Fruit fly (Drosophila melanogaster) whole organism, prepupa: ENCODE measurements around the gene cas.
A peak's percentile ranks its signal among the peaks of the same experiment; 100 is the strongest.

Source experiments
- CG10631 ChIP-seq: fragments of 200-800 bp; sonication (Bioruptor generic); optimal IDR thresholded peaks from 2 replicates; lab custom pipeline; 2016; ENCODE audit warnings: missing biosample characterization, missing genetic modification characterization
- CG10669 ChIP-seq: fragments of 200-800 bp; sonication (Bioruptor generic); optimal IDR thresholded peaks from 3 replicates; lab custom pipeline; 2018; ENCODE audit warnings: missing biosample characterization, mild to moderate bottlenecking, missing genetic modification characterization, moderate library complexity
- CG11902 ChIP-seq: fragments of 200-800 bp; sonication (Bioruptor generic); optimal IDR thresholded peaks from 3 replicates; lab custom pipeline; 2016; ENCODE audit warnings: missing biosample characterization, missing genetic modification characterization
- CG1621 ChIP-seq: fragments of 200-800 bp; sonication (Bioruptor generic); optimal IDR thresholded peaks from 3 replicates; lab custom pipeline; 2018; ENCODE audit warnings: missing biosample characterization, mild to moderate bottlenecking, missing genetic modification characterization
- CG16779 ChIP-seq: fragments of 200-800 bp; sonication (Bioruptor generic); optimal IDR thresholded peaks from 3 replicates; lab custom pipeline; 2017; ENCODE audit warnings: missing biosample characterization, mild to moderate bottlenecking, missing genetic modification characterization
- CG31627 ChIP-seq: fragments of 200-800 bp; sonication (Bioruptor generic); optimal IDR thresholded peaks from 3 replicates; lab custom pipeline; 2016; ENCODE audit warnings: missing biosample characterization, missing genetic modification characterization
- CG32006 ChIP-seq: fragments of 200-800 bp; sonication (Bioruptor generic); optimal IDR thresholded peaks from 3 replicates; lab custom pipeline; 2017; ENCODE audit warnings: missing biosample characterization, mild to moderate bottlenecking, missing genetic modification characterization
- CG34406 ChIP-seq: fragments of 200-800 bp; sonication (Bioruptor generic); optimal IDR thresholded peaks from 3 replicates; lab custom pipeline; 2016; ENCODE audit warnings: missing biosample characterization, missing genetic modification characterization
- CG3919 ChIP-seq: fragments of 200-800 bp; sonication (Bioruptor generic); optimal IDR thresholded peaks from 3 replicates; lab custom pipeline; 2016; ENCODE audit warnings: missing biosample characterization, missing genetic modification characterization
- CG6163 ChIP-seq: fragments of 200-800 bp; sonication (Bioruptor generic); IDR thresholded peaks from 3 replicates; pipeline ENCODE4 v1.3.6; 2022; ENCODE audit warnings: missing biosample characterization, missing genetic modification characterization
- CG6792 ChIP-seq: fragments of 200-800 bp; sonication (Bioruptor generic); optimal IDR thresholded peaks from 3 replicates; lab custom pipeline; 2016; ENCODE audit warnings: missing biosample characterization, missing genetic modification characterization
- CG6808 ChIP-seq: fragments of 200-800 bp; sonication (Bioruptor generic); optimal IDR thresholded peaks from 3 replicates; lab custom pipeline; 2017; ENCODE audit warnings: missing biosample characterization, missing genetic modification characterization, mild to moderate bottlenecking, moderate library complexity, missing genetic modification reagents
- CG8119 ChIP-seq: fragments of 200-800 bp; sonication (Bioruptor generic); IDR thresholded peaks from 3 replicates; pipeline ENCODE4 v1.3.6; 2022; ENCODE audit warnings: missing biosample characterization, missing genetic modification characterization
- CG8319 ChIP-seq: fragments of 200-800 bp; sonication (Bioruptor generic); optimal IDR thresholded peaks from 3 replicates; lab custom pipeline; 2016; ENCODE audit warnings: missing biosample characterization, missing genetic modification characterization
- CG9139 ChIP-seq: fragments of 200-800 bp; sonication (Bioruptor generic); optimal IDR thresholded peaks from 3 replicates; lab custom pipeline; 2017; ENCODE audit warnings: missing biosample characterization, mild to moderate bottlenecking, missing genetic modification characterization
- Eip75B ChIP-seq: fragments of 200-800 bp; sonication (Bioruptor generic); optimal IDR thresholded peaks from 3 replicates; lab custom pipeline; 2016; ENCODE audit warnings: missing biosample characterization, missing genetic modification characterization
- Eip78C ChIP-seq: fragments of 200-800 bp; sonication (Bioruptor generic); peaks from one replicate; lab custom pipeline; 2016; ENCODE audit warnings: missing biosample characterization, missing genetic modification characterization
- Eip93F ChIP-seq: fragments of 200-800 bp; sonication (Bioruptor generic); optimal IDR thresholded peaks from 2 replicates; lab custom pipeline; 2016; ENCODE audit warnings: missing biosample characterization, mild to moderate bottlenecking, missing genetic modification characterization
- Ets21C ChIP-seq: fragments of 200-800 bp; sonication (Bioruptor generic); optimal IDR thresholded peaks from 3 replicates; lab custom pipeline; 2016; ENCODE audit warnings: missing biosample characterization, missing genetic modification characterization
- Ets96B ChIP-seq: fragments of 200-800 bp; optimal IDR thresholded peaks from 2 replicates; lab custom pipeline; 2019; ENCODE audit warnings: missing biosample characterization, mild to moderate bottlenecking, missing genetic modification characterization, moderate library complexity
- Gug ChIP-seq: fragments of 200-800 bp; sonication (Bioruptor generic); IDR thresholded peaks from 2 replicates; pipeline ENCODE4 v1.3.6; 2022; ENCODE audit warnings: missing biosample characterization, missing genetic modification characterization
- Hr38 ChIP-seq: sonication (Bioruptor generic); optimal IDR thresholded peaks from 2 replicates; lab custom pipeline; 2016; ENCODE audit warnings: missing biosample characterization, missing genetic modification characterization
- Hr39 ChIP-seq: fragments of 200-800 bp; sonication (Bioruptor generic); optimal IDR thresholded peaks from 2 replicates; lab custom pipeline; 2016; ENCODE audit warnings: missing biosample characterization, missing genetic modification characterization
- Hr4 ChIP-seq: fragments of 200-800 bp; sonication (Bioruptor generic); optimal IDR thresholded peaks from 3 replicates; lab custom pipeline; 2016; ENCODE audit warnings: missing biosample characterization, missing genetic modification characterization
- Met ChIP-seq: fragments of 200-800 bp; sonication (Bioruptor generic); optimal IDR thresholded peaks from 3 replicates; lab custom pipeline; 2016; ENCODE audit warnings: missing biosample characterization, missing genetic modification characterization
- Smox ChIP-seq: fragments of 200-800 bp; sonication (Bioruptor generic); optimal IDR thresholded peaks from 3 replicates; lab custom pipeline; 2016; ENCODE audit warnings: missing biosample characterization, missing genetic modification characterization
- Sox14 ChIP-seq: fragments of 200-800 bp; sonication (Bioruptor generic); optimal IDR thresholded peaks from 3 replicates; lab custom pipeline; 2016; ENCODE audit warnings: missing biosample characterization, missing genetic modification characterization
- Sox15 ChIP-seq: fragments of 200-800 bp; sonication (Bioruptor generic); optimal IDR thresholded peaks from 3 replicates; lab custom pipeline; 2016; ENCODE audit warnings: missing biosample characterization, missing genetic modification characterization
- achi ChIP-seq: fragments of 200-800 bp; sonication (Bioruptor generic); optimal IDR thresholded peaks from 3 replicates; lab custom pipeline; 2016; ENCODE audit warnings: missing biosample characterization, missing genetic modification characterization
- cyc ChIP-seq: fragments of 200-800 bp; sonication (Bioruptor generic); optimal IDR thresholded peaks from 3 replicates; lab custom pipeline; 2016; ENCODE audit warnings: missing biosample characterization, missing genetic modification characterization
- dac ChIP-seq: fragments of 200-800 bp; sonication (Bioruptor generic); optimal IDR thresholded peaks from 2 replicates; lab custom pipeline; 2017; ENCODE audit warnings: missing biosample characterization, mild to moderate bottlenecking, missing genetic modification characterization
- dsx ChIP-seq: fragments of 200-800 bp; optimal IDR thresholded peaks from 3 replicates; lab custom pipeline; 2019; ENCODE audit warnings: missing biosample characterization, mild to moderate bottlenecking, missing genetic modification characterization, moderate library complexity; ENCODE audit not compliant: poor library complexity, severe bottlenecking
- eg ChIP-seq: fragments of 200-800 bp; sonication (Bioruptor generic); IDR thresholded peaks from 3 replicates; pipeline ENCODE4 v1.3.6; 2022; ENCODE audit warnings: missing biosample characterization, missing genetic modification characterization
- esn ChIP-seq: fragments of 200-800 bp; sonication (Bioruptor generic); optimal IDR thresholded peaks from 2 replicates; lab custom pipeline; 2016; ENCODE audit warnings: missing biosample characterization, mild to moderate bottlenecking, missing genetic modification characterization, moderate library complexity
- fd59A ChIP-seq: fragments of 200-800 bp; sonication (Bioruptor generic); optimal IDR thresholded peaks from 2 replicates; lab custom pipeline; 2017; ENCODE audit warnings: missing biosample characterization, mild to moderate bottlenecking, missing genetic modification characterization, missing genetic modification reagents
- fkh ChIP-seq: fragments of 200-800 bp; sonication (Bioruptor generic); optimal IDR thresholded peaks from 3 replicates; lab custom pipeline; 2017; ENCODE audit warnings: missing biosample characterization, mild to moderate bottlenecking, missing genetic modification characterization, moderate library complexity
- pdm3 ChIP-seq: fragments of 200-800 bp; sonication (Bioruptor generic); optimal IDR thresholded peaks from 3 replicates; lab custom pipeline; 2016; ENCODE audit warnings: missing biosample characterization, missing genetic modification characterization
- spab ChIP-seq: fragments of 200-800 bp; sonication (Bioruptor generic); optimal IDR thresholded peaks from 2 replicates; lab custom pipeline; 2017; ENCODE audit warnings: missing biosample characterization, mild to moderate bottlenecking, missing genetic modification characterization, missing genetic modification reagents
- ss ChIP-seq, 2 experiments: fragments of 200-800 bp; sonication (Bioruptor generic); optimal IDR thresholded peaks; 2 replicates in 1 of 2; 3 replicates in 1 of 2; lab custom pipeline; 2017 to 2018; ENCODE audit warnings: mild to moderate bottlenecking in 2 of 2, missing biosample characterization in 2 of 2, missing genetic modification characterization in 2 of 2, moderate library complexity in 1 of 2
- topi ChIP-seq: fragments of 200-800 bp; sonication (Bioruptor generic); optimal IDR thresholded peaks from 3 replicates; lab custom pipeline; 2016; ENCODE audit warnings: missing biosample characterization, missing genetic modification characterization
- vri ChIP-seq: fragments of 200-800 bp; sonication (Bioruptor generic); optimal IDR thresholded peaks from 3 replicates; lab custom pipeline; 2016; ENCODE audit warnings: missing biosample characterization, mild to moderate bottlenecking, missing genetic modification characterization

cas gene

dm6 chr3R:5670660-5671264 lies 45.8 kb downstream of the cas start:
- peak; percentile 24 for TF ChIP-seq dsx (GFP tag; lab: Kevin White, UChicago)
- TF ChIP-seq CG6792, result no peak
- TF ChIP-seq Smox (GFP tag; lab: Kevin White, UChicago), result no peak
- peak; percentile 42 for TF ChIP-seq achi (GFP tag; lab: Kevin White, UChicago)
- TF ChIP-seq fkh, result peak; percentile 27
- TF ChIP-seq CG32006 (GFP tag; lab: Kevin White, UChicago), result peak; percentile 3
- peak; percentile 67 for TF ChIP-seq Sox14 (GFP tag; lab: Kevin White, UChicago)
- peak in 1 of 2 experiments; percentile 53 for TF ChIP-seq ss (GFP tag; optimal IDR thresholded peaks at IDR 0.05; lab: Kevin White, UChicago)
- peak; percentile 13 for TF ChIP-seq vri (GFP tag; lab: Kevin White, UChicago)
- peak; percentile 50; the same call in 2 of the 3 replicates for TF ChIP-seq CG6163
- TF ChIP-seq topi (GFP tag; lab: Kevin White, UChicago), result peak; percentile 3
- TF ChIP-seq CG9139, result peak; percentile 25
- peak; percentile 1 for TF ChIP-seq CG3919
- peak; percentile 7 for TF ChIP-seq spab (GFP tag; lab: Kevin White, UChicago)
- TF ChIP-seq esn (GFP tag; lab: Kevin White, UChicago), result peak; percentile 41
- no peak for TF ChIP-seq Met (GFP tag; lab: Kevin White, UChicago)
- no peak for TF ChIP-seq CG10631 (GFP tag; lab: Kevin White, UChicago)
- peak; percentile 25 for TF ChIP-seq CG16779 (tag; lab: Kevin White, UChicago)
- TF ChIP-seq Hr4, result peak; percentile 30
- peak; percentile 46 for TF ChIP-seq CG1621 (tag; lab: Kevin White, UChicago)
- TF ChIP-seq CG6808 (GFP tag; lab: Kevin White, UChicago), result peak; percentile 54
- peak; percentile 2 for TF ChIP-seq cyc
- no peak for TF ChIP-seq Eip93F (GFP tag; lab: Kevin White, UChicago)
- no peak for TF ChIP-seq fd59A (GFP tag; lab: Kevin White, UChicago)
- TF ChIP-seq Eip75B, result peak; percentile 20
- TF ChIP-seq Ets96B (tag; lab: Kevin White, UChicago), result peak; percentile 31
- TF ChIP-seq Hr39, result no peak
- TF ChIP-seq pdm3 (GFP tag; lab: Kevin White, UChicago), result peak; percentile 11
- TF ChIP-seq CG31627 (GFP tag; lab: Kevin White, UChicago), result peak; percentile 2
- peak; percentile 12 for TF ChIP-seq CG10669 (GFP tag; lab: Kevin White, UChicago)
- TF ChIP-seq Gug (GFP tag; lab: Robert Waterston, UW), result no peak
- TF ChIP-seq Eip78C (GFP tag; lab: Kevin White, UChicago), result peak; percentile 63

- TF ChIP-seq Eip78C (GFP tag; lab: Kevin White, UChicago) (peak; percentile 13), Eip75B (no peak), fkh (peak; percentile 35)
- TF ChIP-seq, all 60 proteins: peak for 2
These were observed 46.6 kb downstream of the cas start for dm6 chr3R:5669740-5670659.

DNA sequence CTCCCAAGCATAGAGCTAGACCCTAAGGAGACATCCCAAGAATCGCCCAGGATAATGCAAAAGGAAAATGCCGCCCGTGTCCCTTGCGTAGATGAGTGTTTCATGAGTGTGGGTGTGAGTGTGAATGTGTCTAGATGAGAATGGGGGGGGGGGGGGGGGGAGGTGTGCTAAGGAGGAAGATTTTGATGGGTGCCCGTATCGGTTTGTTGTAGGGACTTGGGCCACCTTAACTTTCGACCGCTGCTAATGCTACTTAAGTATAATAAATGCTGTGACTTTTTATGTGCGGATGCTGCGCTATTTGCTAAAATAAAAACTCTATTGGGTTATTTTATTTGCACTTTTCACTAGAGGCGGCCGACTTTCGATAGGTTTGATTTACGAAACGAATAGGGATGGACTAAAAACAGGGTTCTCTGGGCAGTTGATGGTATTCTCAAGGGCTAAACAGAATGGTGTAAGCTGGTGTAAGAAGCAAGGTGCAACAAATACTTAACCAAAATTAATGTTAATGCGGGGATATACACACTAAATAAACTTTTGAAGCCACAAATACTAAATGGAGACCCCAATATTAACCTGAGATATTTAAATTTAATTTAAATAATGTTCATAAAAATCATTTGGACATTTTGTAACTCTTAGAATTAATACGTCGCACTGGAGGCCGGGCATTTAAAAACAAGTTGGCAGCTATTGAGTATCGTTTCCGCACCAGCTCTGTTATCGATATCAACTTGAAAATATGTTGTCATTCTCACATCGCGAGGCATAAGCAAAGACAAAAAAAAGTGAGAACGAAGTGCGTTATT lies 47.5 kb downstream of the cas start, which contains the start of the genes Xe7 and Atg17:
Gene Xe7 (minus strand): TSS at position 407 of the 812 bp plus-strand sequence.
Gene Atg17 (plus strand): TSS at position 786 of the 812 bp plus-strand sequence.
- peak; percentile 94 for TF ChIP-seq Hr4
- peak; percentile 92 for TF ChIP-seq eg (GFP tag; lab: Robert Waterston, UW)
- peak; percentile 78 for TF ChIP-seq CG1621 (tag; lab: Kevin White, UChicago)
- TF ChIP-seq CG6163, result peak; percentile 88
- TF ChIP-seq Hr38, result peak; percentile 55
- peak; percentile 95 for TF ChIP-seq Sox15
- TF ChIP-seq fkh, result peak; percentile 76
- peak; percentile 87 for TF ChIP-seq CG8119 (GFP tag; lab: Robert Waterston, UW)
- peak; percentile 94 for TF ChIP-seq CG11902 (GFP tag; lab: Kevin White, UChicago)
- TF ChIP-seq achi (GFP tag; lab: Kevin White, UChicago), result peak; percentile 92
- TF ChIP-seq Ets21C (GFP tag; lab: Kevin White, UChicago), result peak; percentile 94
- peak; percentile 76 for TF ChIP-seq CG6808 (GFP tag; lab: Kevin White, UChicago)
- TF ChIP-seq CG8319, result peak; percentile 92
- peak; percentile 91 for TF ChIP-seq Smox (GFP tag; lab: Kevin White, UChicago)
- TF ChIP-seq CG34406 (GFP tag; lab: Kevin White, UChicago), result peak; percentile 90
- TF ChIP-seq dsx (GFP tag; lab: Kevin White, UChicago), result peak; percentile 77
- peak; percentile 94 for TF ChIP-seq pdm3 (GFP tag; lab: Kevin White, UChicago)
- peak; percentile 88 for TF ChIP-seq dac (GFP tag; lab: Kevin White, UChicago)
- TF ChIP-seq Eip93F (GFP tag; lab: Kevin White, UChicago), result peak; percentile 87
- no peak for TF ChIP-seq CG9139
- TF ChIP-seq Hr39, result peak; percentile 95
